Worm (Caenorhabditis elegans): Measurements from ENCODE around the gene C25E10.7.

- TF ChIP-seq zag-1 (tag; optimal IDR thresholded peaks at IDR 0.05) (no peak), nhr-90 (tag; optimal IDR thresholded peaks at IDR 0.05; ENCODE audit: poor library complexity) (no peak), nhr-76 (tag; optimal IDR thresholded peaks at IDR 0.05) (no peak), mep-1 (tag; optimal IDR thresholded peaks at IDR 0.05) (no peak), ztf-11 (tag; optimal IDR thresholded peaks at IDR 0.05) (no peak), snpc-4 (tag; optimal IDR thresholded peaks at IDR 0.05) (no peak), dpl-1 (GFP tag; optimal IDR thresholded peaks at IDR 0.05) (no peak), mdl-1 (tag; optimal IDR thresholded peaks at IDR 0.05) (no peak)
Observed at ce11 chrV:9065001-9065400, 14.0 kb upstream of the C25E10.7 start.
